Fruit fly (Drosophila melanogaster) whole organism, embryonic: Measurements from ENCODE around the gene Drs.

Experiments used
- Abd-B ChIP-seq: fragments of 200-800 bp; sonication (Bioruptor generic); optimal IDR thresholded peaks from 2 replicates; lab custom pipeline; 2018; ENCODE audit warnings: missing biosample characterization, mild to moderate bottlenecking, missing genetic modification characterization, moderate library complexity
- Ada2b ChIP-seq: fragments of 200-800 bp; sonication (Bioruptor generic); IDR thresholded peaks from 2 replicates; pipeline ENCODE4 v1.3.6; 2022; ENCODE audit warnings: missing biosample characterization, missing genetic modification characterization
- Antp ChIP-seq: fragments of 200-800 bp; sonication (Bioruptor generic); optimal IDR thresholded peaks from 3 replicates; lab custom pipeline; 2016; ENCODE audit warnings: missing biosample characterization, missing genetic modification characterization
- CG10209 ChIP-seq: fragments of 200-800 bp; sonication (Bioruptor generic); optimal IDR thresholded peaks from 3 replicates; lab custom pipeline; 2017; ENCODE audit warnings: missing biosample characterization, mild to moderate bottlenecking, missing genetic modification characterization, missing genetic modification reagents
- CG11093 ChIP-seq: fragments of 200-800 bp; sonication (Bioruptor generic); IDR thresholded peaks from 3 replicates; pipeline ENCODE4 v1.3.6; 2022; ENCODE audit warnings: missing biosample characterization, missing genetic modification characterization
- CG15696 ChIP-seq: fragments of 200-800 bp; sonication (Bioruptor generic); optimal IDR thresholded peaks from 2 replicates; lab custom pipeline; 2019; ENCODE audit warnings: missing biosample characterization, mild to moderate bottlenecking, missing genetic modification characterization, moderate library complexity
- CG16813 ChIP-seq: fragments of 200-800 bp; sonication (Bioruptor generic); IDR thresholded peaks from 3 replicates; pipeline ENCODE4 v1.3.6; 2022; ENCODE audit warnings: missing biosample characterization, missing genetic modification characterization; ENCODE audit not compliant: partially characterized antibody
- CG3065 ChIP-seq: fragments of 200-800 bp; sonication (Bioruptor generic); optimal IDR thresholded peaks from 2 replicates; lab custom pipeline; 2016; ENCODE audit warnings: missing biosample characterization, missing genetic modification characterization
- CG31224 ChIP-seq: fragments of 200-800 bp; sonication (Bioruptor generic); IDR thresholded peaks from 2 replicates; pipeline ENCODE4 v1.3.6; 2022; ENCODE audit warnings: missing biosample characterization, missing genetic modification characterization
- CG4617 ChIP-seq: fragments of 200-800 bp; sonication (Bioruptor generic); optimal IDR thresholded peaks from 3 replicates; lab custom pipeline; 2016; ENCODE audit warnings: missing biosample characterization, missing genetic modification characterization, borderline replicate concordance
- CG6654 ChIP-seq: fragments of 200-800 bp; sonication (Bioruptor generic); optimal IDR thresholded peaks from 2 replicates; lab custom pipeline; 2017; ENCODE audit warnings: missing biosample characterization, mild to moderate bottlenecking, missing genetic modification characterization
- CG6689 ChIP-seq: fragments of 200-800 bp; sonication (Bioruptor generic); IDR thresholded peaks from 2 replicates; pipeline ENCODE4 v1.3.6; 2022; ENCODE audit warnings: missing biosample characterization, missing genetic modification characterization
- CG6791 ChIP-seq: fragments of 200-800 bp; sonication (Bioruptor generic); IDR thresholded peaks from 3 replicates; pipeline ENCODE4 v1.3.6; 2022; ENCODE audit warnings: missing biosample characterization, missing genetic modification characterization; ENCODE audit not compliant: partially characterized antibody
- CG7556 ChIP-seq: fragments of 200-800 bp; sonication (Bioruptor generic); optimal IDR thresholded peaks from 2 replicates; lab custom pipeline; 2017; ENCODE audit warnings: missing biosample characterization, mild to moderate bottlenecking, missing genetic modification characterization
- CG7963 ChIP-seq: fragments of 200-800 bp; sonication (Bioruptor generic); IDR thresholded peaks from 3 replicates; pipeline ENCODE4 v1.3.6; 2022; ENCODE audit warnings: missing biosample characterization, missing genetic modification characterization; ENCODE audit not compliant: partially characterized antibody
- CG8089 ChIP-seq: fragments of 200-800 bp; sonication (Bioruptor generic); optimal IDR thresholded peaks from 3 replicates; lab custom pipeline; 2016; ENCODE audit warnings: missing biosample characterization, missing genetic modification characterization
- CG8924 ChIP-seq: fragments of 200-800 bp; optimal IDR thresholded peaks from 3 replicates; lab custom pipeline; 2019; ENCODE audit warnings: missing biosample characterization, mild to moderate bottlenecking, missing genetic modification characterization, moderate library complexity
- Chrac-16 ChIP-seq: fragments of 200-800 bp; sonication (Bioruptor generic); optimal IDR thresholded peaks from 3 replicates; lab custom pipeline; 2016; ENCODE audit warnings: missing biosample characterization, missing genetic modification characterization
- D ChIP-seq, 2 experiments: fragments of 200-800 bp in 1 of 2; fragments of >200 bp in 1 of 2; sonication (Bioruptor generic) in 1 of 2; optimal IDR thresholded peaks; 2 replicates in 1 of 2; 3 replicates in 1 of 2; lab custom pipeline; 2017; ENCODE audit warnings: mild to moderate bottlenecking in 1 of 2, missing biosample characterization in 1 of 2, missing genetic modification characterization in 1 of 2, missing genetic modification reagents in 1 of 2
- E2f2 ChIP-seq: fragments of 200-800 bp; sonication (Bioruptor generic); IDR thresholded peaks from 2 replicates; pipeline ENCODE4 v1.3.6; 2022; ENCODE audit warnings: missing biosample characterization, missing genetic modification characterization
- GATAe ChIP-seq: fragments of 200-800 bp; sonication (Bioruptor generic); conservative IDR thresholded peaks from 2 replicates; pipeline ENCODE4 v1.3.6; 2022; ENCODE audit warnings: missing biosample characterization, missing genetic modification characterization
- Lhr ChIP-seq: fragments of 200-800 bp; sonication (Bioruptor generic); optimal IDR thresholded peaks from 3 replicates; lab custom pipeline; 2017; ENCODE audit warnings: mild to moderate bottlenecking, missing biosample characterization, missing genetic modification reagents, missing genetic modification characterization
- NfI ChIP-seq: fragments of 200-800 bp; sonication (Bioruptor generic); optimal IDR thresholded peaks from 3 replicates; lab custom pipeline; 2018; ENCODE audit warnings: missing biosample characterization, mild to moderate bottlenecking, missing genetic modification characterization, moderate library complexity
- Opbp ChIP-seq: fragments of 200-800 bp; sonication (Bioruptor generic); IDR thresholded peaks from 3 replicates; pipeline ENCODE4 v1.3.6; 2022; ENCODE audit warnings: missing biosample characterization, missing genetic modification characterization; ENCODE audit not compliant: partially characterized antibody
- PHDP ChIP-seq: fragments of 200-800 bp; sonication (Bioruptor generic); optimal IDR thresholded peaks from 3 replicates; lab custom pipeline; 2018; ENCODE audit warnings: missing biosample characterization, mild to moderate bottlenecking, missing genetic modification characterization, moderate library complexity
- YL-1 ChIP-seq: fragments of 200-800 bp; sonication (Bioruptor generic); optimal IDR thresholded peaks from 3 replicates; lab custom pipeline; 2017; ENCODE audit warnings: missing biosample characterization, mild to moderate bottlenecking, missing genetic modification characterization
- az2 ChIP-seq: fragments of 200-800 bp; sonication (Bioruptor generic); optimal IDR thresholded peaks from 3 replicates; lab custom pipeline; 2016; ENCODE audit warnings: missing biosample characterization, missing genetic modification characterization
- bcd ChIP-seq: fragments of 200-800 bp; sonication (Bioruptor generic); optimal IDR thresholded peaks from 2 replicates; lab custom pipeline; 2017; ENCODE audit warnings: missing biosample characterization, mild to moderate bottlenecking, missing genetic modification characterization
- bigmax ChIP-seq: fragments of 200-800 bp; sonication (Bioruptor generic); optimal IDR thresholded peaks from 2 replicates; lab custom pipeline; 2018; ENCODE audit warnings: missing biosample characterization, mild to moderate bottlenecking, missing genetic modification characterization
- bowl ChIP-seq: fragments of 200-800 bp; sonication (Bioruptor generic); IDR thresholded peaks from 2 replicates; pipeline ENCODE4 v1.3.6; 2022; ENCODE audit warnings: missing biosample characterization, missing genetic modification characterization
- chm ChIP-seq: fragments of 200-800 bp; sonication (Bioruptor generic); IDR thresholded peaks from 2 replicates; pipeline ENCODE4 v1.3.6; 2022; ENCODE audit warnings: missing biosample characterization, missing genetic modification characterization
- ci ChIP-seq: fragments of 200-800 bp; sonication (Bioruptor generic); IDR thresholded peaks from 3 replicates; pipeline ENCODE4 v1.3.6; 2022; ENCODE audit warnings: missing biosample characterization, missing genetic modification characterization
- crol ChIP-seq: fragments of 200-800 bp; sonication (Bioruptor generic); IDR thresholded peaks from 2 replicates; pipeline ENCODE4 v1.3.6; 2022; ENCODE audit warnings: missing biosample characterization, missing genetic modification characterization
- dan ChIP-seq: fragments of 200-800 bp; sonication (Bioruptor generic); IDR thresholded peaks from 2 replicates; pipeline ENCODE4 v1.3.6; 2022; ENCODE audit warnings: missing biosample characterization, missing genetic modification characterization
- dimm ChIP-seq: fragments of 200-800 bp; sonication (Bioruptor generic); IDR thresholded peaks from 2 replicates; pipeline ENCODE4 v1.3.6; 2022; ENCODE audit warnings: missing biosample characterization, missing genetic modification characterization
- gcm2 ChIP-seq: fragments of 200-800 bp; sonication (Bioruptor generic); optimal IDR thresholded peaks from 2 replicates; lab custom pipeline; 2016; ENCODE audit warnings: missing biosample characterization, missing genetic modification characterization
- gro ChIP-seq: fragments of 200-800 bp; sonication (Bioruptor generic); optimal IDR thresholded peaks from 2 replicates; lab custom pipeline; 2016; ENCODE audit warnings: missing biosample characterization, missing genetic modification characterization
- gt ChIP-seq: fragments of 200-800 bp; sonication (Bioruptor generic); IDR thresholded peaks from 2 replicates; pipeline ENCODE4 v1.3.6; 2022; ENCODE audit warnings: missing biosample characterization, missing genetic modification characterization
- lbe ChIP-seq: fragments of 200-800 bp; sonication (Bioruptor generic); optimal IDR thresholded peaks from 2 replicates; lab custom pipeline; 2016; ENCODE audit warnings: missing biosample characterization, mild to moderate bottlenecking, missing genetic modification characterization
- lov ChIP-seq, 2 experiments: fragments of 200-800 bp in 1 of 2; fragments of >200 bp in 1 of 2; sonication (Bioruptor generic) in 1 of 2; IDR thresholded peaks in 1 of 2; optimal IDR thresholded peaks in 1 of 2; 2 replicates in 1 of 2; 3 replicates in 1 of 2; pipeline versions ENCODE4 v1.3.6 to Lab custom; 2017 to 2022; ENCODE audit warnings: missing biosample characterization in 1 of 2, missing genetic modification characterization in 1 of 2
- luna ChIP-seq: fragments of 200-800 bp; sonication (Bioruptor generic); optimal IDR thresholded peaks from 2 replicates; lab custom pipeline; 2016; ENCODE audit warnings: missing biosample characterization, missing genetic modification characterization
- nau ChIP-seq: fragments of 200-800 bp; sonication (Bioruptor generic); optimal IDR thresholded peaks from 3 replicates; lab custom pipeline; 2017; ENCODE audit warnings: missing biosample characterization, mild to moderate bottlenecking, missing genetic modification characterization, missing genetic modification reagents
- odd ChIP-seq: fragments of 200-800 bp; sonication (Bioruptor generic); optimal IDR thresholded peaks from 2 replicates; lab custom pipeline; 2017; ENCODE audit warnings: missing biosample characterization, mild to moderate bottlenecking, missing genetic modification characterization
- psq ChIP-seq: fragments of 200-800 bp; sonication (Bioruptor generic); optimal IDR thresholded peaks from 2 replicates; lab custom pipeline; 2017; ENCODE audit warnings: missing biosample characterization, missing genetic modification characterization
- ranshi ChIP-seq: fragments of 200-800 bp; sonication (Bioruptor generic); IDR thresholded peaks from 2 replicates; pipeline ENCODE4 v1.3.6; 2022; ENCODE audit warnings: missing biosample characterization, missing genetic modification characterization
- sisA ChIP-seq: fragments of 200-800 bp; sonication (Bioruptor generic); IDR thresholded peaks from 2 replicates; pipeline ENCODE4 v1.3.6; 2022; ENCODE audit warnings: missing biosample characterization, missing genetic modification characterization
- stwl ChIP-seq: fragments of 200-800 bp; sonication (Bioruptor generic); optimal IDR thresholded peaks from 3 replicates; lab custom pipeline; 2018; ENCODE audit warnings: missing biosample characterization, mild to moderate bottlenecking, missing genetic modification characterization, moderate library complexity
- sug ChIP-seq: fragments of 200-800 bp; optimal IDR thresholded peaks from 2 replicates; lab custom pipeline; 2019; ENCODE audit warnings: missing biosample characterization, mild to moderate bottlenecking, missing genetic modification characterization, moderate library complexity
- tna ChIP-seq: fragments of 200-800 bp; sonication (Bioruptor generic); IDR thresholded peaks from 2 replicates; pipeline ENCODE4 v1.3.6; 2022; ENCODE audit warnings: missing biosample characterization, missing genetic modification characterization; ENCODE audit not compliant: partially characterized antibody

Drs gene

DNA sequence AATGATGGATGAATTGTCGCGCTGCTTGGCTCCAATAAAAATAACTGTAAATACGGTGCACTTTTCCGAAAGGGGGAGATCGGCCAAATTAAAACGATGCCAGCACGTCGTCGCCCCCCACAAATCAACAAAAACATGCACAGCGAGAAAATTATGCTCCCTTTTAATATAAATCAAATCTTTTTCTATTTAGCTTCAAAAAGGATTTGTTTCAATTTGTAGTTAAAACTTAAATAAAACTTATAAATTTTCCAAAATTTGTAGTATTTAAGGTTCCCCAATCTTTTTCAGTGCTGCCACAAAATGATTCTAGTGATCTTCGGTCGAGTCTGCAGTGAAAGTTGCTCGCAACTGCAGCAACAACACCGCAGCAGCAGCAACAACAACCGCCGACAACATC is 26.7 kb downstream of the Drs start (continued):
- peak; percentile 54 for TF ChIP-seq CG4617
- no peak for TF ChIP-seq lbe (GFP tag; lab: Kevin White, UChicago)
- TF ChIP-seq CG8089 (GFP tag; lab: Kevin White, UChicago), result peak; percentile 79
- peak; percentile 32 for TF ChIP-seq psq (GFP tag; lab: Kevin White, UChicago)
- peak; percentile 65 for TF ChIP-seq stwl (tag; lab: Kevin White, UChicago)
- TF ChIP-seq Antp (GFP tag; lab: Kevin White, UChicago), result peak; percentile 72
- TF ChIP-seq NfI (GFP tag; lab: Kevin White, UChicago), result peak; percentile 72
- TF ChIP-seq bcd (GFP tag; lab: Kevin White, UChicago), result peak; percentile 83
- TF ChIP-seq Lhr (GFP tag; lab: Kevin White, UChicago), result peak; percentile 88
- TF ChIP-seq ci (GFP tag; lab: Robert Waterston, UW), result peak; percentile 95
- peak; percentile 68; the same call in 1 of the 2 replicates for TF ChIP-seq dan
- no peak for TF ChIP-seq Opbp
- TF ChIP-seq gt (GFP tag; lab: Robert Waterston, UW), result peak; percentile 63; the same call in 1 of the 2 replicates
- TF ChIP-seq dimm (GFP tag; lab: Robert Waterston, UW), result 0 out of 2 replicates have a peak, but pooled peaks have one; percentile 52
- peak; percentile 81 for TF ChIP-seq CG7556 (GFP tag; lab: Kevin White, UChicago)
- TF ChIP-seq bowl (GFP tag; lab: Robert Waterston, UW), result no peak
- no peak for TF ChIP-seq GATAe (GFP tag; lab: Robert Waterston, UW)
- peak; percentile 79 for TF ChIP-seq CG6654
- TF ChIP-seq Chrac-16 (GFP tag; lab: Kevin White, UChicago), result peak; percentile 88
- TF ChIP-seq CG15696 (tag; lab: Kevin White, UChicago), result peak; percentile 95
- TF ChIP-seq CG10209 (GFP tag; lab: Kevin White, UChicago), result peak; percentile 87
- peak; percentile 53 for TF ChIP-seq E2f2 (GFP tag; lab: Robert Waterston, UW)
- TF ChIP-seq sisA (GFP tag; lab: Robert Waterston, UW), result peak; percentile 88
- peak; percentile 89 for TF ChIP-seq CG6689 (GFP tag; lab: Robert Waterston, UW)
- peak; percentile 60 for TF ChIP-seq gcm2 (GFP tag; lab: Kevin White, UChicago)
- TF ChIP-seq crol, result no peak; the same call in 1 of the 2 replicates
- TF ChIP-seq CG7963 (GFP tag; lab: Robert Waterston, UW), result no peak
- no peak for TF ChIP-seq CG31224 (GFP tag; lab: Robert Waterston, UW)
- no peak for TF ChIP-seq CG6791 (GFP tag; lab: Robert Waterston, UW)
- TF ChIP-seq D (optimal IDR thresholded peaks at IDR 0.05; lab: Kevin White, UChicago), result no peak
- TF ChIP-seq D (GFP tag; optimal IDR thresholded peaks at IDR 0.05; lab: Kevin White, UChicago), result peak; percentile 95
- TF ChIP-seq tna (GFP tag; lab: Robert Waterston, UW), result no peak
- TF ChIP-seq PHDP, result peak; percentile 85
- TF ChIP-seq chm (GFP tag; lab: Robert Waterston, UW), result peak; percentile 86
- no peak for TF ChIP-seq lov (optimal IDR thresholded peaks at IDR 0.05; lab: Kevin White, UChicago)
- TF ChIP-seq lov (GFP tag; IDR thresholded peaks at IDR 0.05; lab: Robert Waterston, UW), result peak; percentile 76; the same call in 2 of the 3 replicates
- peak; percentile 67 for TF ChIP-seq CG3065 (GFP tag; lab: Kevin White, UChicago)
- TF ChIP-seq sug (tag; lab: Kevin White, UChicago), result peak; percentile 50
- TF ChIP-seq YL-1 (GFP tag; lab: Kevin White, UChicago), result peak; percentile 46
- TF ChIP-seq CG8924 (tag; lab: Kevin White, UChicago), result peak; percentile 93
- TF ChIP-seq odd, result peak; percentile 68
- no peak for TF ChIP-seq luna
- TF ChIP-seq ranshi (GFP tag; lab: Robert Waterston, UW), result peak; percentile 80
- no peak for TF ChIP-seq bigmax (GFP tag; lab: Kevin White, UChicago)
- peak; percentile 51 for TF ChIP-seq nau (GFP tag; lab: Kevin White, UChicago)
- TF ChIP-seq CG16813, result no peak
- peak; percentile 81 for TF ChIP-seq Abd-B (GFP tag; lab: Kevin White, UChicago)
- peak; percentile 70 for TF ChIP-seq CG11093
- no peak for TF ChIP-seq gro (GFP tag; lab: Kevin White, UChicago)
- TF ChIP-seq Ada2b (GFP tag; lab: Robert Waterston, UW), result peak; percentile 62
- peak; percentile 93 for TF ChIP-seq az2
